Worm (Caenorhabditis elegans) whole organism, young adult: ENCODE results near the gene ZK105.6.

Source experiments
- ekl-4 ChIP-seq: fragments of 200-800 bp; sonication (Bioruptor generic); IDR thresholded peaks from 2 replicates; pipeline ENCODE4 v1.3.6; 2022; ENCODE audit warnings: missing genetic modification reagents, missing genetic modification characterization, missing compliant biosample characterization
- hlh-26 ChIP-seq: fragments of 200-800 bp; sonication (Bioruptor generic); conservative IDR thresholded peaks from 2 replicates; pipeline ENCODE4 v1.3.6; 2022; ENCODE audit warnings: missing genetic modification reagents, missing genetic modification characterization, missing compliant biosample characterization
- lin-35 ChIP-seq, 3 experiments: fragments of 150-350 bp in 2 of 3; sonication (generic microtip) in 1 of 3; optimal IDR thresholded peaks; 2 replicates each; lab custom pipeline; 2014 to 2018; ENCODE audit warnings: missing biosample characterization in 3 of 3, missing genetic modification characterization in 3 of 3, missing genetic modification reagents in 3 of 3
- sea-2 ChIP-seq: fragments of 200-800 bp; sonication (Bioruptor generic); IDR thresholded peaks from 2 replicates; pipeline ENCODE4 v1.3.6; 2022; ENCODE audit warnings: missing genetic modification characterization, missing compliant biosample characterization

DNA sequence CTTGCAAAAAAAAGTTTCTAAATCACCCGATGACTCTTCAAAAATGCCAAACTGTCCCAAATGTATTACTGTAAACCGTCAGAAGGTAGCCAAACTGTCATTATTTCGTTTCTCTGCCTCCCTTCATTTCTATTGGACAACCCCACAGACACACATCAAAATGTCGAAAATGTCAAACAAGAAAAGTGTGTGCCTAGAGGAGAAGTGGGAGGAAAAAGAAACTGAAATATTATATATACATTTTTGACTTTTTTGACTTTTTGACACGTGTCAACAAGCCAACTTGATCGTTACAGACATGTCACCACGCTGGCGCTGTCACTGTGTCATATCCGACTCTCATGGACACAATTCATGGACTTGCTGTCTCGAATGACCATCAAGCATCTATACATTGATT, 25.8 kb upstream of the ZK105.6 start:
- TF ChIP-seq hlh-26 (no peak), lin-35 (GFP tag; optimal IDR thresholded peaks at IDR 0.05; lab: Kevin White, UChicago) (no peak), sea-2 (no peak), ekl-4 (GFP tag; lab: Robert Waterston, UW) (no peak)
